Fruit fly (Drosophila melanogaster): ENCODE measurements around the gene Peritrophin-15b.

The Peritrophin-15b gene

DNA sequence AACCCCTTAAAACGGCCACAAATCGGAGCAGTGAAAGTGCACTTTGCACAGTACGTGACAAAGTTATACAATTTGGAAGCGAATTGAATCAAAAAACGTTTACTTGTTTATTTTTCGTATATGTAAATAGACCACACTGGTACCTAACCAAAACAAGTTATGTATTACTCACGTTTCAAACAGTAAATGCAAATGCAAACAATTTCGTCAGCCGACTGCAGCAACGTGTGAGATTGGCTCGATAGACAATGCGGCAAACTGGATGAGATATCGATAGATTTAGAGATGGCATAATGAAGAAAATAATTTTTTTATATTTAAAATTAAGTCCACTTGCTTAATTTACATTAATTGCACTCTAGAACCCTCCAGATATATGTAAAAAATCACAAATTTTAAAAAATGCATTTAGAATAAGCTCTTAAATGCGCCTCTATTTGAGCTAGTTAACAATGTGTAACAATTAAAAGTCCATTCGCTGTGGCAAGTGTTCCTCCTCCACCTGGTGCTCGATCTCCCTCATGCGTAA, 13.2 kb downstream of the Peritrophin-15b start, which contains the start of gene AlaRS (continued):
- TF ChIP-seq Asciz (GFP tag; optimal IDR thresholded peaks at IDR 0.05) = peak; percentile 16
- peak; percentile 84 for TF ChIP-seq CG15514 (GFP tag; optimal IDR thresholded peaks at IDR 0.05)
- TF ChIP-seq CG9609 (GFP tag; optimal IDR thresholded peaks at IDR 0.05) = no peak
- peak; percentile 50 for TF ChIP-seq CG13296 (GFP tag; optimal IDR thresholded peaks at IDR 0.05)
- no peak for TF ChIP-seq ERR (GFP tag; optimal IDR thresholded peaks at IDR 0.05)
- peak; percentile 16 for TF ChIP-seq CG15601 (tag; optimal IDR thresholded peaks at IDR 0.05)
- TF ChIP-seq hbn (GFP tag; IDR thresholded peaks at IDR 0.05; ENCODE audit: partially characterized antibody) = peak; percentile 57
- TF ChIP-seq caup (GFP tag; optimal IDR thresholded peaks at IDR 0.05; ENCODE audit: severe bottlenecking) = no peak
- no peak for TF ChIP-seq CG10959 (GFP tag; IDR thresholded peaks at IDR 0.05)
- peak in 1 of 2 experiments; percentile 9 for TF ChIP-seq Eip74EF (GFP tag; optimal IDR thresholded peaks at IDR 0.05)
- peak; percentile 53; the same call in 1 of the 2 replicates for TF ChIP-seq E2f2 (GFP tag; IDR thresholded peaks at IDR 0.05)
- TF ChIP-seq CG8944 (GFP tag; optimal IDR thresholded peaks at IDR 0.05) = no peak
- no peak for TF ChIP-seq CG3838 (GFP tag; optimal IDR thresholded peaks at IDR 0.05)
- no peak for TF ChIP-seq CG7963 (GFP tag; IDR thresholded peaks at IDR 0.05; ENCODE audit: partially characterized antibody)
- no peak for TF ChIP-seq CG1024 (GFP tag; IDR thresholded peaks at IDR 0.05)
- no peak for TF ChIP-seq H2.0 (GFP tag; IDR thresholded peaks at IDR 0.05)
- TF ChIP-seq Opbp (GFP tag; IDR thresholded peaks at IDR 0.05; ENCODE audit: partially characterized antibody) = peak; percentile 50; the same call in 1 of the 3 replicates
- TF ChIP-seq CG14710 (tag; optimal IDR thresholded peaks at IDR 0.05) = peak; percentile 65
- no peak for TF ChIP-seq br (optimal IDR thresholded peaks at IDR 0.05)
- TF ChIP-seq Side (GFP tag; optimal IDR thresholded peaks at IDR 0.05) = no peak
- TF ChIP-seq Bdp1 (GFP tag; optimal IDR thresholded peaks at IDR 0.05) = no peak
- TF ChIP-seq Blimp-1 (GFP tag; optimal IDR thresholded peaks at IDR 0.05) = peak; percentile 54
- no peak; the same call in 2 of the 3 replicates for TF ChIP-seq jigr1 (GFP tag; IDR thresholded peaks at IDR 0.05)
- peak; percentile 3 for TF ChIP-seq CG12219 (GFP tag; optimal IDR thresholded peaks at IDR 0.05)
- no peak for TF ChIP-seq Atf-2 (GFP tag; optimal IDR thresholded peaks at IDR 0.05)
- peak in 1 of 2 experiments; percentile 4 for TF ChIP-seq crp (GFP tag; optimal IDR thresholded peaks at IDR 0.05)
- peak; percentile 50 for TF ChIP-seq corto (GFP tag; optimal IDR thresholded peaks at IDR 0.05)
- no peak for TF ChIP-seq ato (GFP tag; IDR thresholded peaks at IDR 0.05; ENCODE audit: partially characterized antibody)
- TF ChIP-seq CG31365 (tag; optimal IDR thresholded peaks at IDR 0.05) = no peak
- TF ChIP-seq CG2120 (GFP tag; optimal IDR thresholded peaks at IDR 0.05) = peak; percentile 66
- peak; percentile 72; the same call in 1 of the 2 replicates for TF ChIP-seq unc-4 (GFP tag; IDR thresholded peaks at IDR 0.05; ENCODE audit: partially characterized antibody)
- peak; percentile 21 for TF ChIP-seq CG10147 (GFP tag; optimal IDR thresholded peaks at IDR 0.05)
- peak; percentile 41; the same call in 1 of the 3 replicates for TF ChIP-seq CG14860 (GFP tag; IDR thresholded peaks at IDR 0.05; ENCODE audit: partially characterized antibody)
- TF ChIP-seq gt (GFP tag; IDR thresholded peaks at IDR 0.05) = no peak
- TF ChIP-seq CG11085 (GFP tag; IDR thresholded peaks at IDR 0.05) = no peak
- peak; percentile 83; the same call in 2 of the 4 replicates for TF ChIP-seq chinmo (GFP tag; IDR thresholded peaks at IDR 0.05; ENCODE audit: partially characterized antibody)
- TF ChIP-seq ash1 (GFP tag; optimal IDR thresholded peaks at IDR 0.05) = no peak
- TF ChIP-seq Dfd (GFP tag; optimal IDR thresholded peaks at IDR 0.05) = no peak
- TF ChIP-seq gsb-n (tag; optimal IDR thresholded peaks at IDR 0.05) = no peak
- TF ChIP-seq CG32767 (GFP tag; IDR thresholded peaks at IDR 0.05) = no peak
- TF ChIP-seq CG7357 (GFP tag; IDR thresholded peaks at IDR 0.05) = no peak
- TF ChIP-seq GATAe (GFP tag; conservative IDR thresholded peaks at IDR 0.05) = no peak
- no peak for TF ChIP-seq H15 (GFP tag; IDR thresholded peaks at IDR 0.05)
- TF ChIP-seq Optix (GFP tag; IDR thresholded peaks at IDR 0.05) = no peak
- no peak for TF ChIP-seq CG6175 (GFP tag; IDR thresholded peaks at IDR 0.05)
- TF ChIP-seq gem (tag; optimal IDR thresholded peaks at IDR 0.05) = peak; percentile 70
- no peak for TF ChIP-seq al (GFP tag; IDR thresholded peaks at IDR 0.05)
- TF ChIP-seq kah (GFP tag; optimal IDR thresholded peaks at IDR 0.05) = no peak
- peak; percentile 37 for TF ChIP-seq CG8388 (GFP tag; optimal IDR thresholded peaks at IDR 0.05)
